Worm (Caenorhabditis elegans): Measurements from ENCODE around the gene F21D5.6.
"Not testable (repeated sequence)": the region's sequence is repeated elsewhere in the genome, so short reads cannot be mapped to it uniquely, and the experiment has no call there.

The F21D5.6 gene

DNA sequence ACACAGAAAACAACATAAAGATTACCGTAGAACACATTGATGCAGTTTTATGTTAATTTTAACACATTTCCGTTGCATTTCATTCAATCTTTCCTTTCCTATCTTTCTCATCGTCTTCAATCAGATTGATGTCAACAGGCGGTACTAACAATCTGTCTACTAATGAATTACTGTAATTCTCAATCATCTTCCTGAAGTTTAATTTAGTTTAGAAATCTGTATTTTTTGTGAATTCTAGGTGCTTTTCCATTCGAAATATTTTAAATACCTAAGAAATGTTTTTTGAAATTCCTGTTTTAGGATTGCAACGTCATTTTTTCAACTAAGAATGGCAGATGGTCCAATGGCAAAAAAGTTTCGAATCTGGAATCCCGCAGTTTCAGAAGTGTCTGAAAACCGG lies 17.5 kb downstream of the F21D5.6 start, which contains the start of gene F21D5.9:
Gene F21D5.9, plus strand, starts transcription at position 301 of the 400 bp plus-strand sequence.
- TF ChIP-seq ceh-79 (tag; optimal IDR thresholded peaks at IDR 0.05): no peak
- TF ChIP-seq ceh-27 (GFP tag; optimal IDR thresholded peaks at IDR 0.05): no peak
- no peak for TF ChIP-seq ztf-26 (tag; optimal IDR thresholded peaks at IDR 0.05)
- no peak for TF ChIP-seq K11D2.4 (GFP tag; IDR thresholded peaks at IDR 0.05)
- no peak for TF ChIP-seq tbp1 (GFP tag; optimal IDR thresholded peaks at IDR 0.05)
- TF ChIP-seq attf-6 (GFP tag; IDR thresholded peaks at IDR 0.05): no peak
- no peak for TF ChIP-seq F22D6.2 (tag; optimal IDR thresholded peaks at IDR 0.05)
- no peak for TF ChIP-seq zim-3 (tag; optimal IDR thresholded peaks at IDR 0.05)
- no peak for TF ChIP-seq lsy-27 (tag; optimal IDR thresholded peaks at IDR 0.05; ENCODE audit: borderline replicate concordance, insufficient read depth)
- no peak for TF ChIP-seq F10E7.11 (tag; optimal IDR thresholded peaks at IDR 0.05)
- no peak for TF ChIP-seq tlf-1 (GFP tag; optimal IDR thresholded peaks at IDR 0.05)
- no peak for TF ChIP-seq B0336.3 (GFP tag; IDR thresholded peaks at IDR 0.05)
- TF ChIP-seq athp-1 (tag; optimal IDR thresholded peaks at IDR 0.05): no peak
- TF ChIP-seq F23B12.7 (tag; optimal IDR thresholded peaks at IDR 0.05; ENCODE audit: insufficient read depth): no peak
- no peak for TF ChIP-seq sdz-38 (tag; optimal IDR thresholded peaks at IDR 0.05)
- TF ChIP-seq unc-130 (GFP tag; optimal IDR thresholded peaks at IDR 0.05): no peak
- TF ChIP-seq madf-8 (GFP tag; conservative IDR thresholded peaks at IDR 0.05): no peak
- TF ChIP-seq akir-1 (GFP tag; optimal IDR thresholded peaks at IDR 0.05): no peak

DNA sequence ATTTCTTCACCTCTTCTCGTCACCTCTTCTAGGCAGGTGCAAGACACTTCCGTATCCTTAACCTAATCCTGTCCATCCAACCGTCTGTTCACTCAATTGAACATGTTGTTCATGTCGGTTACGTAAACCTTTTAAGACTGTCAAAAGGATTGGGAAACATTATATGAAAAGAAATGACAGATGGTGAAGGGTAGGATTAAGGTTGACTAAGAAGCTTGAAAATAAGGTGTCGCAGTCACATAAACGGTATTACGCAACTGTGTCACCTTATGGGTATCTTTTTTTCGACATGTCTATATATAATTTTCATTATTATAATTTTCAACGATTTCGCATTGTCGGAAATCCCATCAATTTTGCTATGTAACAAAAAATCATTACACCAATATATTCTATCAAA lies 18.4 kb downstream of the F21D5.6 start:
- no peak for TF ChIP-seq nfya-2 (GFP tag; IDR thresholded peaks at IDR 0.05)
- no peak for TF ChIP-seq ekl-4 (GFP tag; IDR thresholded peaks at IDR 0.05)
- no peak for TF ChIP-seq ZK185.1 (tag; optimal IDR thresholded peaks at IDR 0.05; ENCODE audit: poor library complexity, severe bottlenecking)
- TF ChIP-seq F37B4.10 (GFP tag; IDR thresholded peaks at IDR 0.05): no peak
- TF ChIP-seq let-526 (GFP tag; IDR thresholded peaks at IDR 0.05): no peak
- no peak for TF ChIP-seq nhr-80 (tag; optimal IDR thresholded peaks at IDR 0.05)
- no peak for TF ChIP-seq bed-2 (GFP tag; IDR thresholded peaks at IDR 0.05)
- no peak for TF ChIP-seq chd-7 (tag; optimal IDR thresholded peaks at IDR 0.05)
- TF ChIP-seq lag-1 (GFP tag; IDR thresholded peaks at IDR 0.05): no peak
- TF ChIP-seq tbp1 (GFP tag; optimal IDR thresholded peaks at IDR 0.05): no peak
- TF ChIP-seq ets-4 (GFP tag; optimal IDR thresholded peaks at IDR 0.05): no peak
- no peak for TF ChIP-seq cebp-2 (GFP tag; IDR thresholded peaks at IDR 0.05)

DNA sequence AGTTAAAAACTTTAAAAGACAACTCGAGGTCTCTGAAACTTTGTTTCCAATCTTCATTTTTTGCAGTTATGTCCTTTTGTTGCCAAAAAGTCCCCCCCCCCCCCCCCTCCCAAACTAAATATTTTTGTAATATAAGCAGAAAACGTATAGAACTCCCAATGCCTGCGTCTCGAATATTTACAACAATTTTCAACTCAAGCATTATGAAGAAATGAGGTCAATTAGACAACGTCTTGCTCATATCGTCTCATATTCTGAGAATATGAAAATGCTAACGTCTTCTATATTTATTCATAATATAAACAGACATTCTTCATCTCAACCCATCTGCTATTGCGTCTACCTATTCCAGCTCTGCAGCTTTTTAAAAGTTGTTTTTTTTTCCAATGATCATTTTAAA lies 23.0 kb downstream of the F21D5.6 start, which contains the start of gene H23L24.1:
Gene H23L24.1, plus strand, starts transcription at position 301 of the 400 bp plus-strand sequence.
- TF ChIP-seq attf-5 (GFP tag; optimal IDR thresholded peaks at IDR 0.05): no peak
- no peak for TF ChIP-seq nhr-90 (tag; optimal IDR thresholded peaks at IDR 0.05)
- no peak for TF ChIP-seq efl-1 (GFP tag; optimal IDR thresholded peaks at IDR 0.05)
- TF ChIP-seq nfya-1 (tag; optimal IDR thresholded peaks at IDR 0.05; ENCODE audit: borderline replicate concordance, insufficient read depth): no peak
- no peak for TF ChIP-seq nhr-179 (tag; optimal IDR thresholded peaks at IDR 0.05)
- TF ChIP-seq tbx-9 (tag; optimal IDR thresholded peaks at IDR 0.05; ENCODE audit: borderline replicate concordance): no peak
- no peak for TF ChIP-seq lin-26 (GFP tag; IDR thresholded peaks at IDR 0.05)

DNA sequence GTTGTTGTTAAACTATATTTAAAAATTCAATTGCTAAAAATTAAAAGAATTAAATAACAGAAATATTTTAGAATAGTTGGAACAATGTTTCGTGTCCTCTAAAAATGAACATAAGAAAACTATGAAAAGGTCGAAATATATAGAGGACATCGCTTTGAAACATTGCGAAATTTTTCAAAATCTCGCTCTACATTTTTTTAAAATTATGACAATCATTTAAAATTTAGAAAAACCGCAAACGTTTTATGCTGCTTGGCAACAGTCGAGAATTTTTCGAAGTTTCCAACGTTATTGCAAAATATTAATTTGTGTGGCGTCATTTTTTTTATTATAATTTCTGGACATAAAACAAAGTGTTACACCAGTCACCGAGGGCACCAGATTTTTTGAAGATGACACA lies 26.2 kb downstream of the F21D5.6 start, which contains the start of the genes parg-2 and ipla-5:
Gene parg-2, minus strand, starts transcription at position 101 of the 400 bp plus-strand sequence.
Gene ipla-5, plus strand, starts transcription at position 216 of the 400 bp plus-strand sequence.
- TF ChIP-seq K12H6.12 (tag; optimal IDR thresholded peaks at IDR 0.05); ztf-3 (GFP tag; optimal IDR thresholded peaks at IDR 0.05); nhr-179 (tag; optimal IDR thresholded peaks at IDR 0.05): not testable (repeated sequence)

Measured in whole organism, young adult.